Fruit fly (Drosophila melanogaster) whole organism, embryonic: ENCODE data around the gene slmo.
A peak's percentile ranks its signal among the peaks of the same experiment; 100 is the strongest.

Source experiments
- ATbp ChIP-seq: fragments of 200-800 bp; sonication (Bioruptor generic); optimal IDR thresholded peaks from 2 replicates; lab custom pipeline; 2017; ENCODE audit warnings: missing biosample characterization, mild to moderate bottlenecking, missing genetic modification characterization, missing genetic modification reagents
- Atf-2 ChIP-seq: fragments of 200-800 bp; sonication (Bioruptor generic); optimal IDR thresholded peaks from 2 replicates; lab custom pipeline; 2016; ENCODE audit warnings: missing biosample characterization, missing genetic modification characterization
- BtbVII ChIP-seq: fragments of 200-800 bp; sonication (Bioruptor generic); optimal IDR thresholded peaks from 3 replicates; lab custom pipeline; 2017; ENCODE audit warnings: missing biosample characterization, mild to moderate bottlenecking, missing genetic modification characterization
- CG10431 ChIP-seq: fragments of 200-800 bp; sonication (Bioruptor generic); optimal IDR thresholded peaks from 3 replicates; lab custom pipeline; 2018; ENCODE audit warnings: missing biosample characterization, mild to moderate bottlenecking, missing genetic modification characterization
- CG10462 ChIP-seq: fragments of 200-800 bp; sonication (Bioruptor generic); optimal IDR thresholded peaks from 2 replicates; lab custom pipeline; 2016; ENCODE audit warnings: missing biosample characterization, missing genetic modification characterization
- CG12236 ChIP-seq: fragments of 200-800 bp; sonication (Bioruptor generic); optimal IDR thresholded peaks from 2 replicates; lab custom pipeline; 2016; ENCODE audit warnings: missing biosample characterization, missing genetic modification characterization
- CG12744 ChIP-seq: fragments of 200-800 bp; sonication (Bioruptor generic); optimal IDR thresholded peaks from 2 replicates; lab custom pipeline; 2016; ENCODE audit warnings: missing biosample characterization, missing genetic modification characterization
- CG14710 ChIP-seq: fragments of 200-800 bp; sonication (Bioruptor generic); optimal IDR thresholded peaks from 3 replicates; lab custom pipeline; 2019; ENCODE audit warnings: missing biosample characterization, mild to moderate bottlenecking, missing genetic modification characterization, moderate library complexity
- CG1529 ChIP-seq: fragments of 200-800 bp; sonication (Bioruptor generic); optimal IDR thresholded peaks from 3 replicates; lab custom pipeline; 2018; ENCODE audit warnings: missing biosample characterization, missing genetic modification characterization
- CG1602 ChIP-seq: fragments of 200-800 bp; sonication (Bioruptor generic); optimal IDR thresholded peaks from 3 replicates; lab custom pipeline; 2016; ENCODE audit warnings: missing biosample characterization, missing genetic modification characterization
- CG17186 ChIP-seq: fragments of 200-800 bp; sonication (Bioruptor generic); optimal IDR thresholded peaks from 3 replicates; lab custom pipeline; 2017; ENCODE audit warnings: missing biosample characterization, missing genetic modification reagents, missing genetic modification characterization
- CG17829 ChIP-seq: fragments of 200-800 bp; optimal IDR thresholded peaks from 2 replicates; lab custom pipeline; 2019; ENCODE audit warnings: missing biosample characterization, mild to moderate bottlenecking, missing genetic modification characterization, moderate library complexity
- CG1792 ChIP-seq: fragments of 200-800 bp; sonication (Bioruptor generic); optimal IDR thresholded peaks from 2 replicates; lab custom pipeline; 2016; ENCODE audit warnings: missing biosample characterization, missing genetic modification characterization
- CG2116 ChIP-seq: fragments of 200-800 bp; sonication (Bioruptor generic); optimal IDR thresholded peaks from 3 replicates; lab custom pipeline; 2018; ENCODE audit warnings: missing biosample characterization, mild to moderate bottlenecking, missing genetic modification characterization
- CG2120 ChIP-seq: fragments of 200-800 bp; sonication (Bioruptor generic); optimal IDR thresholded peaks from 3 replicates; lab custom pipeline; 2016; ENCODE audit warnings: missing biosample characterization, missing genetic modification characterization
- CG2199 ChIP-seq: fragments of 200-800 bp; sonication (Bioruptor generic); IDR thresholded peaks from 3 replicates; pipeline ENCODE4 v1.3.6; 2022; ENCODE audit warnings: missing biosample characterization, missing genetic modification characterization
- CG31388 ChIP-seq: fragments of 200-800 bp; sonication (Bioruptor generic); optimal IDR thresholded peaks from 2 replicates; lab custom pipeline; 2016; ENCODE audit warnings: missing biosample characterization, missing genetic modification characterization
- CG7786 ChIP-seq: fragments of 200-800 bp; sonication (Bioruptor generic); optimal IDR thresholded peaks from 2 replicates; lab custom pipeline; 2016; ENCODE audit warnings: missing biosample characterization, missing genetic modification characterization
- CG9797 ChIP-seq: fragments of 200-800 bp; sonication (Bioruptor generic); optimal IDR thresholded peaks from 3 replicates; lab custom pipeline; 2018; ENCODE audit warnings: missing biosample characterization, mild to moderate bottlenecking, missing genetic modification characterization
- CG9817 ChIP-seq: fragments of 200-800 bp; sonication (Bioruptor generic); optimal IDR thresholded peaks from 2 replicates; lab custom pipeline; 2018; ENCODE audit warnings: missing biosample characterization, mild to moderate bottlenecking, missing genetic modification characterization, moderate library complexity
- CkIIα-i1 ChIP-seq: fragments of 200-800 bp; sonication (Bioruptor generic); IDR thresholded peaks from 2 replicates; pipeline ENCODE4 v1.3.6; 2022; ENCODE audit warnings: missing biosample characterization, missing genetic modification characterization
- Dbx ChIP-seq: fragments of 200-800 bp; sonication (Bioruptor generic); IDR thresholded peaks from 3 replicates; pipeline ENCODE4 v1.3.6; 2022; ENCODE audit warnings: missing biosample characterization, missing genetic modification characterization
- Ets65A ChIP-seq: fragments of 200-800 bp; sonication (Bioruptor generic); peaks from one replicate; lab custom pipeline; 2016; ENCODE audit warnings: missing biosample characterization, missing genetic modification characterization
- Fer2 ChIP-seq: fragments of 200-800 bp; sonication (Bioruptor generic); optimal IDR thresholded peaks from 2 replicates; lab custom pipeline; 2018; ENCODE audit warnings: missing biosample characterization, mild to moderate bottlenecking, missing genetic modification characterization, moderate library complexity
- HmgZ ChIP-seq: fragments of 200-800 bp; sonication (Bioruptor generic); optimal IDR thresholded peaks from 2 replicates; lab custom pipeline; 2018; ENCODE audit warnings: missing biosample characterization, mild to moderate bottlenecking, missing genetic modification characterization
- NC2β ChIP-seq: fragments of 200-800 bp; sonication (Bioruptor generic); optimal IDR thresholded peaks from 2 replicates; lab custom pipeline; 2016; ENCODE audit warnings: missing biosample characterization, missing genetic modification characterization
- Nf-YB ChIP-seq: fragments of 200-800 bp; sonication (Bioruptor generic); optimal IDR thresholded peaks from 3 replicates; lab custom pipeline; 2019; ENCODE audit warnings: missing biosample characterization, mild to moderate bottlenecking, missing genetic modification characterization, moderate library complexity
- Oli ChIP-seq: fragments of 200-800 bp; sonication (Bioruptor generic); optimal IDR thresholded peaks from 2 replicates; lab custom pipeline; 2018; ENCODE audit warnings: missing biosample characterization, mild to moderate bottlenecking, missing genetic modification characterization, moderate library complexity
- Opbp ChIP-seq: fragments of 200-800 bp; sonication (Bioruptor generic); IDR thresholded peaks from 3 replicates; pipeline ENCODE4 v1.3.6; 2022; ENCODE audit warnings: missing biosample characterization, missing genetic modification characterization; ENCODE audit not compliant: partially characterized antibody
- Sry-δ ChIP-seq: fragments of 200-800 bp; sonication (Bioruptor generic); optimal IDR thresholded peaks from 2 replicates; lab custom pipeline; 2016; ENCODE audit warnings: missing biosample characterization, missing genetic modification characterization
- az2 ChIP-seq: fragments of 200-800 bp; sonication (Bioruptor generic); optimal IDR thresholded peaks from 3 replicates; lab custom pipeline; 2016; ENCODE audit warnings: missing biosample characterization, missing genetic modification characterization
- bigmax ChIP-seq: fragments of 200-800 bp; sonication (Bioruptor generic); optimal IDR thresholded peaks from 2 replicates; lab custom pipeline; 2018; ENCODE audit warnings: missing biosample characterization, mild to moderate bottlenecking, missing genetic modification characterization
- btn ChIP-seq: fragments of 200-800 bp; sonication (Bioruptor generic); optimal IDR thresholded peaks from 2 replicates; lab custom pipeline; 2016; ENCODE audit warnings: missing biosample characterization, missing genetic modification characterization
- cas ChIP-seq: fragments of 200-800 bp; sonication (Bioruptor generic); IDR thresholded peaks from 2 replicates; pipeline ENCODE4 v1.3.6; 2022; ENCODE audit warnings: missing biosample characterization, missing genetic modification characterization
- dan ChIP-seq: fragments of 200-800 bp; sonication (Bioruptor generic); IDR thresholded peaks from 2 replicates; pipeline ENCODE4 v1.3.6; 2022; ENCODE audit warnings: missing biosample characterization, missing genetic modification characterization
- dimm ChIP-seq: fragments of 200-800 bp; sonication (Bioruptor generic); IDR thresholded peaks from 2 replicates; pipeline ENCODE4 v1.3.6; 2022; ENCODE audit warnings: missing biosample characterization, missing genetic modification characterization
- disco-r ChIP-seq: fragments of 200-800 bp; sonication (Bioruptor generic); optimal IDR thresholded peaks from 2 replicates; lab custom pipeline; 2016; ENCODE audit warnings: missing biosample characterization, missing genetic modification characterization
- ewg ChIP-seq: fragments of 200-800 bp; sonication (Bioruptor generic); optimal IDR thresholded peaks from 3 replicates; lab custom pipeline; 2017; ENCODE audit warnings: mild to moderate bottlenecking, missing biosample characterization, missing genetic modification reagents, missing genetic modification characterization
- exex ChIP-seq: fragments of 200-800 bp; sonication (Bioruptor generic); optimal IDR thresholded peaks from 4 replicates; lab custom pipeline; 2018; ENCODE audit warnings: missing biosample characterization, mild to moderate bottlenecking, missing genetic modification characterization, moderate library complexity
- grau ChIP-seq: fragments of 200-800 bp; optimal IDR thresholded peaks from 3 replicates; lab custom pipeline; 2019; ENCODE audit warnings: missing biosample characterization, mild to moderate bottlenecking, missing genetic modification characterization, moderate library complexity
- ind ChIP-seq: fragments of 200-800 bp; sonication (Bioruptor generic); optimal IDR thresholded peaks from 3 replicates; lab custom pipeline; 2016; ENCODE audit warnings: missing biosample characterization, missing genetic modification characterization
- insv ChIP-seq, 2 experiments: fragments of 200-800 bp; sonication (Bioruptor generic); optimal IDR thresholded peaks; 3 replicates each; lab custom pipeline; 2016 to 2018; ENCODE audit warnings: missing biosample characterization in 2 of 2, missing genetic modification characterization in 2 of 2
- knrl ChIP-seq: fragments of 200-800 bp; sonication (Bioruptor generic); IDR thresholded peaks from 3 replicates; pipeline ENCODE4 v1.3.6; 2022; ENCODE audit warnings: missing biosample characterization, missing genetic modification characterization; ENCODE audit not compliant: partially characterized antibody
- lilli ChIP-seq: fragments of 200-800 bp; sonication (Bioruptor generic); optimal IDR thresholded peaks from 3 replicates; lab custom pipeline; 2016; ENCODE audit warnings: missing biosample characterization, missing genetic modification characterization
- peb ChIP-seq: fragments of 200-800 bp; sonication (Bioruptor generic); IDR thresholded peaks from 2 replicates; pipeline ENCODE4 v1.3.6; 2022; ENCODE audit warnings: missing biosample characterization, missing genetic modification characterization
- salm ChIP-seq: fragments of 200-800 bp; sonication (Bioruptor generic); optimal IDR thresholded peaks from 2 replicates; lab custom pipeline; 2018; ENCODE audit warnings: missing biosample characterization, mild to moderate bottlenecking, missing genetic modification characterization
- schlank ChIP-seq: fragments of 200-800 bp; sonication (Bioruptor generic); optimal IDR thresholded peaks from 2 replicates; lab custom pipeline; 2018; ENCODE audit warnings: missing biosample characterization, mild to moderate bottlenecking, missing genetic modification characterization
- slp2 ChIP-seq: fragments of 200-800 bp; sonication (Bioruptor generic); optimal IDR thresholded peaks from 2 replicates; lab custom pipeline; 2016; ENCODE audit warnings: missing biosample characterization, missing genetic modification characterization
- vnd ChIP-seq: fragments of 200-800 bp; sonication (Bioruptor generic); IDR thresholded peaks from 3 replicates; pipeline ENCODE4 v1.3.6; 2022; ENCODE audit warnings: missing biosample characterization, missing genetic modification characterization; ENCODE audit not compliant: partially characterized antibody
- wek ChIP-seq: fragments of 200-800 bp; sonication (Bioruptor generic); optimal IDR thresholded peaks from 3 replicates; lab custom pipeline; 2018; ENCODE audit warnings: missing biosample characterization, mild to moderate bottlenecking, missing genetic modification characterization, moderate library complexity
- zfh2 ChIP-seq: fragments of 200-800 bp; sonication (Bioruptor generic); optimal IDR thresholded peaks from 2 replicates; lab custom pipeline; 2016; ENCODE audit warnings: missing biosample characterization, missing genetic modification characterization

The slmo gene

DNA sequence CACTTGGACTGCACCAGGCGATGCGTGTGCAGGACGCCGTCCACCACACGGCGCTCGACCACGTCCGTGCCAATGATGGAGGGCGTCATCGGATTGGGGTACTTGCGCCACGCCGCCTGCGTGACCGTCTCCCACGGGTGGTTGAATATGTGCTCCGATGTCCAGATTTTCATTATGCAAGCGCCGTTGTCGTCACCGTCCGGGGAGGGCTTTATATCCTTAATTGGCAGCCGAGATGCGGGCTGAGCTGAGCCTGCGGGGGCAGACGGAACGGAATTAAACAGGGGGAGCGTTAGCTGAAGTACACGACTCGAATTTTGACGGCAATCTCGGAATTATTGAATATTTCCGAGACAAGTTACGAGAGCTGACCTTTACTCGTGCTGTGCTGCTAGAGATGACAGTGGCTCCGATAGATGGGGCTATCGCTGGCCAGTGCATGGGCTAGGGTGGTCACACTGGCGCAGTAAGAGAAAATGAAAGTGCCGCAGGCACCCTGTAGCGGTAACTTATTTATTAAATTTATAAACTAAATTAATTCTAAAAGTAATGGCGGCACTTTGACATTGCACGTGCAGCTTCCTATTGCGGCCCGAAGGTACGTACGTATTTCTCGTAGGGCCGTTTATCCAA, 862 bp downstream of the slmo start, which contains the start of gene IPIP (continued):
- TF ChIP-seq CG2199 (GFP tag; lab: Robert Waterston, UW): peak; percentile 56; the same call in 1 of the 3 replicates
- no peak for TF ChIP-seq CG7786
- peak; percentile 32 for TF ChIP-seq CG9817 (tag; lab: Kevin White, UChicago)
- no peak for TF ChIP-seq Oli (tag; lab: Kevin White, UChicago)
- TF ChIP-seq exex (tag; lab: Kevin White, UChicago): no peak
- TF ChIP-seq ewg: peak; percentile 12
- no peak for TF ChIP-seq NC2β (GFP tag; lab: Kevin White, UChicago)
- peak; percentile 25 for TF ChIP-seq ATbp (GFP tag; lab: Kevin White, UChicago)
- peak; percentile 10 for TF ChIP-seq CG2116 (GFP tag; lab: Kevin White, UChicago)
- TF ChIP-seq az2: no peak
- TF ChIP-seq dimm (GFP tag; lab: Robert Waterston, UW): no peak
- no peak for TF ChIP-seq disco-r (GFP tag; lab: Kevin White, UChicago)
- TF ChIP-seq Fer2 (tag; lab: Kevin White, UChicago): no peak
- TF ChIP-seq CG9797 (GFP tag; lab: Kevin White, UChicago): peak; percentile 57
- TF ChIP-seq CG12744 (GFP tag; lab: Kevin White, UChicago): no peak
- TF ChIP-seq CG10462 (GFP tag; lab: Kevin White, UChicago): no peak
- peak; percentile 90 for TF ChIP-seq Sry-δ (GFP tag; lab: Kevin White, UChicago)
- TF ChIP-seq CG10431 (GFP tag; lab: Kevin White, UChicago): peak; percentile 57
- peak; percentile 88 for TF ChIP-seq Opbp (GFP tag; lab: Robert Waterston, UW)
- no peak for TF ChIP-seq BtbVII (GFP tag; lab: Kevin White, UChicago)
- no peak for TF ChIP-seq insv (GFP tag; optimal IDR thresholded peaks at IDR 0.05; lab: Kevin White, UChicago)
- TF ChIP-seq salm (tag; lab: Kevin White, UChicago): no peak
- no peak for TF ChIP-seq schlank (tag; lab: Kevin White, UChicago)
- TF ChIP-seq knrl (GFP tag; lab: Robert Waterston, UW): peak; percentile 83
- TF ChIP-seq CG17829: peak; percentile 44
- peak; percentile 59 for TF ChIP-seq HmgZ (tag; lab: Kevin White, UChicago)
- TF ChIP-seq zfh2 (GFP tag; lab: Kevin White, UChicago): peak; percentile 9
- peak; percentile 34 for TF ChIP-seq lilli
- TF ChIP-seq dan: no peak
- TF ChIP-seq Nf-YB: no peak
- TF ChIP-seq CG2120 (GFP tag; lab: Kevin White, UChicago): peak; percentile 55
- no peak for TF ChIP-seq cas (GFP tag; lab: Robert Waterston, UW)
- TF ChIP-seq CG14710 (tag; lab: Kevin White, UChicago): peak; percentile 99
- peak; percentile 2 for TF ChIP-seq grau
- no peak for TF ChIP-seq peb (GFP tag; lab: Robert Waterston, UW)
- no peak for TF ChIP-seq CG1602
- peak; percentile 12 for TF ChIP-seq ind
- no peak for TF ChIP-seq CkIIα-i1
- peak; percentile 52; the same call in 2 of the 3 replicates for TF ChIP-seq Dbx (GFP tag; lab: Robert Waterston, UW)
- no peak for TF ChIP-seq btn (GFP tag; lab: Kevin White, UChicago)
- no peak for TF ChIP-seq CG31388 (GFP tag; lab: Kevin White, UChicago)
- no peak for TF ChIP-seq wek (GFP tag; lab: Kevin White, UChicago)
- peak; percentile 73 for TF ChIP-seq vnd (GFP tag; lab: Robert Waterston, UW)
- peak; percentile 28 for TF ChIP-seq bigmax (GFP tag; lab: Kevin White, UChicago)
- no peak for TF ChIP-seq CG1792 (GFP tag; lab: Kevin White, UChicago)
- TF ChIP-seq slp2 (GFP tag; lab: Kevin White, UChicago): no peak
- TF ChIP-seq Atf-2 (GFP tag; lab: Kevin White, UChicago): no peak
- no peak for TF ChIP-seq CG12236 (GFP tag; lab: Kevin White, UChicago)
- peak; percentile 95 for TF ChIP-seq Ets65A (GFP tag; lab: Kevin White, UChicago)
- peak; percentile 49 for TF ChIP-seq CG17186 (GFP tag; lab: Kevin White, UChicago)
- TF ChIP-seq CG1529 (GFP tag; lab: Kevin White, UChicago): no peak
